Worm (Caenorhabditis elegans) whole organism, L1 larva: Measurements from ENCODE around the gene str-46.

ENCODE experiments used
- blmp-1 ChIP-seq: fragments of 150-350 bp; optimal IDR thresholded peaks from 2 replicates; lab custom pipeline; 2014; ENCODE audit warnings: missing biosample characterization, missing genetic modification characterization
- egl-27 ChIP-seq, 2 experiments: fragments of 150-350 bp in 1 of 2; sonication (generic microtip); optimal IDR thresholded peaks; 3 replicates each; lab custom pipeline; 2017 to 2018; ENCODE audit warnings: missing biosample characterization in 2 of 2, missing genetic modification characterization in 2 of 2, missing genetic modification reagents in 2 of 2
- ets-5 ChIP-seq: fragments of 200-800 bp; sonication (Bioruptor generic); IDR thresholded peaks from 2 replicates; pipeline ENCODE4 v1.3.6; 2022; ENCODE audit warnings: missing genetic modification characterization, missing compliant biosample characterization
- lin-14 ChIP-seq: fragments of 200-800 bp; sonication (Bioruptor generic); optimal IDR thresholded peaks from 2 replicates; lab custom pipeline; 2018; ENCODE audit warnings: mild to moderate bottlenecking, missing genetic modification characterization, moderate library complexity, missing compliant biosample characterization
- nhr-76 ChIP-seq: sonication (generic microtip); optimal IDR thresholded peaks from 2 replicates; lab custom pipeline; 2017; ENCODE audit warnings: missing biosample characterization, missing genetic modification characterization
- nhr-77 ChIP-seq: fragments of 150-350 bp; optimal IDR thresholded peaks from 2 replicates; lab custom pipeline; 2014; ENCODE audit warnings: missing biosample characterization, missing genetic modification characterization

- no peak for TF ChIP-seq nhr-76 (tag; lab: Kevin White, UChicago)
- TF ChIP-seq nhr-77 (tag; lab: Kevin White, UChicago) = no peak
- no peak for TF ChIP-seq lin-14 (GFP tag; lab: Kevin White, UChicago)
- TF ChIP-seq egl-27 (tag; optimal IDR thresholded peaks at IDR 0.05; lab: Kevin White, UChicago) = no peak
- no peak for TF ChIP-seq ets-5 (GFP tag; lab: Robert Waterston, UW)
- TF ChIP-seq blmp-1 (tag; lab: Kevin White, UChicago) = no peak
These were observed 41.6 kb upstream of the str-46 start, which contains the start of gene srw-143 for ce11 chrV:2941405-2941804.
